Fruit fly (Drosophila melanogaster): ENCODE measurements around the gene ntc.

ntc gene

DNA sequence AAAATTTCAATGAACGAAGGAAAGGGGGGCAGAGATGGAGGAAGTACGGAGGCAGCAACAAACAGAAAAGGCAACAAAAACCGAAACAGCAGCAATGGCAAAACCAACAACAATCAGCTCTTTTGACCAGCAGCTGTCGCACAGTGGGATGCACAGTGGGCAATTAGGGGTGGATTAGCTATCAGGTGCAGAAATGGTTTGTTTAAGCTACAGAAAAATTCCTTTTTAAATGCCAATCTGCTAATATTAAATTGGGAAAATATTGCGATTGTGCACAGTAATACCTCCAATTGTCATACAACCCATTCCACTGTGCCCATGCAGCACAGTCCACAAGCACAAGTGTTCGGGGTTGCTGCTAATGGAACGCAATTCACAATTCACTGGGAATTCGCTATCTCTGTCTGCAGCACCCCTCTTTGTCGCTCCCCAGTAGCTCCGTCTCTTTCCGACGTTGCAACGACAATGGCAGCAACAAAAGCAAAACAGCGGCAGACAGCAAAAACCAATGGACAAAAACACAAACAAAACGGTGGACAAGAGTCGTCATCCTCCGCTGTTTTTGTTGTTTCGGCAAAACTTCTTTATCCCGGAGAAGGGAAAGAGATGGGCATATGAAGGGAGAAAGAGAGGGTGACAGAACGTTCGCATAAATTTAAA, 21.1 kb downstream of the ntc start (continued):
- TF ChIP-seq CG2678 (tag; optimal IDR thresholded peaks at IDR 0.05) = peak; percentile 85
- TF ChIP-seq CG3995 (GFP tag; optimal IDR thresholded peaks at IDR 0.05) = peak; percentile 19
- TF ChIP-seq ftz-f1 (GFP tag; optimal IDR thresholded peaks at IDR 0.05) = no peak
- TF ChIP-seq twi (tag; optimal IDR thresholded peaks at IDR 0.05) = peak; percentile 74
- TF ChIP-seq CG13123 (GFP tag; optimal IDR thresholded peaks at IDR 0.05) = peak; percentile 90
- peak; percentile 40 for TF ChIP-seq CG10147 (GFP tag; optimal IDR thresholded peaks at IDR 0.05)
- TF ChIP-seq dysf (GFP tag; IDR thresholded peaks at IDR 0.05) = peak; percentile 96
- peak; percentile 97 for TF ChIP-seq CG4282 (GFP tag; optimal IDR thresholded peaks at IDR 0.05)
- peak; percentile 96 for TF ChIP-seq eve (GFP tag; optimal IDR thresholded peaks at IDR 0.05)
- peak; percentile 96 for TF ChIP-seq CG16863 (GFP tag; optimal IDR thresholded peaks at IDR 0.05)
- TF ChIP-seq CG2116 (GFP tag; optimal IDR thresholded peaks at IDR 0.05) = peak; percentile 58
- TF ChIP-seq Side (GFP tag; optimal IDR thresholded peaks at IDR 0.05) = peak; percentile 93
- no peak for TF ChIP-seq CG42726 (GFP tag; IDR thresholded peaks at IDR 0.05; ENCODE audit: partially characterized antibody)
- TF ChIP-seq CG10979 (tag; optimal IDR thresholded peaks at IDR 0.05) = peak; percentile 87
- peak; percentile 88 for TF ChIP-seq HHEX (GFP tag; optimal IDR thresholded peaks at IDR 0.05)
- peak; percentile 96 for TF ChIP-seq H2.0 (GFP tag; IDR thresholded peaks at IDR 0.05)
- peak; percentile 97 for TF ChIP-seq jing (GFP tag; optimal IDR thresholded peaks at IDR 0.05)
- peak; percentile 91 for TF ChIP-seq CrebB (tag; optimal IDR thresholded peaks at IDR 0.05)
- TF ChIP-seq CG34224 (GFP tag; IDR thresholded peaks at IDR 0.05; ENCODE audit: partially characterized antibody) = no peak
- TF ChIP-seq NC2β (GFP tag; optimal IDR thresholded peaks at IDR 0.05) = peak; percentile 96
- peak; percentile 91 for TF ChIP-seq CG7372 (GFP tag; IDR thresholded peaks at IDR 0.05)
- TF ChIP-seq CG10209 (GFP tag; optimal IDR thresholded peaks at IDR 0.05) = peak; percentile 94
- peak; percentile 85 for TF ChIP-seq CG17829 (tag; optimal IDR thresholded peaks at IDR 0.05)
- TF ChIP-seq CG31441 (GFP tag; IDR thresholded peaks at IDR 0.05) = peak; percentile 83
- TF ChIP-seq al (GFP tag; IDR thresholded peaks at IDR 0.05) = peak; percentile 88
- peak; percentile 32 for TF ChIP-seq CG30020 (tag; optimal IDR thresholded peaks at IDR 0.05)
- TF ChIP-seq Ravus (GFP tag; IDR thresholded peaks at IDR 0.05) = peak; percentile 87
- TF ChIP-seq CG13775 (GFP tag; optimal IDR thresholded peaks at IDR 0.05) = peak; percentile 89
- peak; percentile 94 for TF ChIP-seq org-1 (GFP tag; optimal IDR thresholded peaks at IDR 0.05)
- TF ChIP-seq CG12744 (GFP tag; optimal IDR thresholded peaks at IDR 0.05) = peak; percentile 83
- peak; percentile 91 for TF ChIP-seq CG18619 (GFP tag; optimal IDR thresholded peaks at IDR 0.05)
- peak; percentile 39; the same call in 1 of the 2 replicates for TF ChIP-seq sna (GFP tag; IDR thresholded peaks at IDR 0.05; ENCODE audit: partially characterized antibody)
- peak; percentile 85 for TF ChIP-seq Max (GFP tag; optimal IDR thresholded peaks at IDR 0.05)
- peak; percentile 88 for TF ChIP-seq CG17568 (GFP tag; optimal IDR thresholded peaks at IDR 0.05)
- TF ChIP-seq maf-S (GFP tag; optimal IDR thresholded peaks at IDR 0.05) = peak; percentile 91
- TF ChIP-seq CG13424 (tag; optimal IDR thresholded peaks at IDR 0.05) = peak; percentile 89
- peak; percentile 0 for TF ChIP-seq CG13894 (tag; optimal IDR thresholded peaks at IDR 0.05)
- TF ChIP-seq dimm (GFP tag; IDR thresholded peaks at IDR 0.05) = peak; percentile 94
- peak; percentile 97 for TF ChIP-seq CG12219 (GFP tag; optimal IDR thresholded peaks at IDR 0.05)
- peak; percentile 95 for TF ChIP-seq CG8944 (GFP tag; optimal IDR thresholded peaks at IDR 0.05)
- TF ChIP-seq cwo (GFP tag; optimal IDR thresholded peaks at IDR 0.05) = peak; percentile 79
- TF ChIP-seq HmgD (GFP tag; optimal IDR thresholded peaks at IDR 0.05) = peak; percentile 93
- peak; percentile 80 for TF ChIP-seq Fer1 (GFP tag; optimal IDR thresholded peaks at IDR 0.05)
- TF ChIP-seq ara (GFP tag; IDR thresholded peaks at IDR 0.05) = peak; percentile 96
- TF ChIP-seq Bgb (GFP tag; IDR thresholded peaks at IDR 0.05; ENCODE audit: partially characterized antibody) = peak; percentile 43; the same call in 1 of the 2 replicates
- peak; percentile 49 for TF ChIP-seq Deaf1 (tag; optimal IDR thresholded peaks at IDR 0.05)
- peak; percentile 95 for TF ChIP-seq her (GFP tag; optimal IDR thresholded peaks at IDR 0.05)
- peak; percentile 77; the same call in 2 of the 3 replicates for TF ChIP-seq CG6175 (GFP tag; IDR thresholded peaks at IDR 0.05)
- peak; percentile 68 for TF ChIP-seq CG17186 (GFP tag; optimal IDR thresholded peaks at IDR 0.05)
